Worm (Caenorhabditis elegans): Measurements from ENCODE around the gene T06E6.1.

The T06E6.1 gene

DNA sequence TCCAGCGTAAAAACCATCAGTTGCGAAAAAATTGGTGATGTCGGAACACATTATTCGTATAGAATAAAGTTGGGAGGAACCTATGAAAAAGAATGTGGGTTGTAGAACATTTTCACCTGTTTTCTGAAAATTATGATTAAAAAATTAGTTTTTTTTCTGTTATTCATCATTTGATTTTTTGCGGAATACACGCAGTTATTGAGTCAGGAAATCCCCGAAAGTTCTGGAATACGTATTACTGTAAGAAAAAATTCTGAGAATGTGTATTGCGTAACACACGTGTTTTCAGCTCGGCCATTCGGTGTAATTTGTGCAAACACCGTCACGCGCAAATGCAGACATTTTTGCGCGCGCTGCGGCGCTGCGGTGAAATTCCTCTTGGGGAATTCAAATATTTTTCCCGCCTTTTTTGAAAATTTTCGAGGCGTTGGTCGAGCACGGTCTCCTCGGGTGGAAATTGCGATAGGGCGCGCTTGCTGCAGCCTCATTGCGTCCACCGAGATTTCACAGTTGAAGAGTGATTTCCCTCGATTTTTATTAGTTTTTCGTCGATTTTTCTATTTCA lies 5.9 kb downstream of the T06E6.1 start, which contains the start of gene srh-170:
Gene srh-170 (minus strand): TSS at position 51 of the 565 bp plus-strand sequence.
- no peak for TF ChIP-seq hnd-1 (tag; optimal IDR thresholded peaks at IDR 0.05)
- TF ChIP-seq scrt-1 (GFP tag; IDR thresholded peaks at IDR 0.05), result 0 out of 2 replicates have a peak, but pooled peaks have one; percentile 29
- peak; percentile 15; the same call in 1 of the 2 replicates for TF ChIP-seq pes-1 (GFP tag; IDR thresholded peaks at IDR 0.05)

DNA sequence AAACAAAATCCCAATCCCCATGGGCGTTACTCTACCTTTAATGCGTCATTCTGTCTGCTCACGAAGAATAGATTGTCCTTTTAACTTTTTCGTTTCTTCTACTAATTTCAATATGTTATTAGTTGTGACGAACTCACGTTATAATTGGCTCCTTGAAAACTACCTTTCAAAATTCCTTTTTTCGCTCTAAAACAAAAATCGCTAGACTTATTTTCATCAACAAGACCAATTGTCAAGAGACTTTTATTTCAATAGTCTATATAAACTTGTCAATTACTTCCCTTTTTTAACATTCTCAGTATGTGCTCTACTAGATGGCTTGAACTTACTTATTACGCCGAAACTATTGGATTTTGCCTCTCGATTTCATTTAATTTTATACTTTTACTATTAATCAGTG lies 10.0 kb downstream of the T06E6.1 start, which contains the start of gene str-102:
Gene str-102 (plus strand): TSS at position 301 of the 400 bp plus-strand sequence.
- TF ChIP-seq sea-1 (GFP tag; conservative IDR thresholded peaks at IDR 0.05) (no peak), pes-1 (GFP tag; IDR thresholded peaks at IDR 0.05) (no peak)

DNA sequence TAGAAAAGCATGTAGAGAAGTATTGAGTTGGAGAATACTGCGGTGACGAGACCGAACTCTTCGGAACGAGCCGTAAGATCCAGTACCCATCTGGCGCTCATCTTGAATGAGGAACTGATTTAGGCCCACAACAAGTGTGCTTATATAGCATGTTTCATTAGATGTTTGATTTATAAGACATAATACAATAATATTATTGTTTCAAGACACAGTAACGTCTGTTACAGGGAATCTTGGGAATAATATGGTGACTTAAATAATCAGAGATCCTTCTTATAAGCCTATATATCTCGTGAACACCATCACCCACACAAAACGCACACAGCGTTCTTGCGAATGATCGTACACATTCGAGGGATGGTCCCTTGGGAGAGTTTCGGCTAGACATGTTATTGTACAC lies 11.0 kb downstream of the T06E6.1 start, which contains the start of gene str-88:
Gene str-88 (minus strand): TSS at position 101 of the 400 bp plus-strand sequence.
- no peak for TF ChIP-seq ceh-13 (GFP tag; optimal IDR thresholded peaks at IDR 0.05)
- TF ChIP-seq sea-1 (GFP tag; conservative IDR thresholded peaks at IDR 0.05), result no peak

DNA sequence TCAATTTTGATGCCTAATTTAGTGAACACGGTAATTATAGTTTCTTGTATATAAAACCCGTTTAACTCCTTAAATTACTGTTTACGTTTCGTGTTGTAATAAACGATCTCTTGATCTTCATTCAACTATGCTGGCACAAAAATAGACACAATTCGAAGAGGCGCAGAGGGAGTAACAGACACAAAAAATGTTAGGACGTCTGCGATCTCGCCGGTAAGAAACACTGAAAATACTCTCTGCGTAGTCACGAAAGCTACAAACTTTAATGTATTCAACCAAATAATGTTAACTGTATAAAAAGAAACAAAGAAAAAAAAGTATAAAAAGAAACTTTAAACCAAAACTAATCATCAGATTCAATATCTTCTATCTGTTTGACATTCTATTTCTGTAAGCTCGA lies 13.9 kb downstream of the T06E6.1 start, which contains the start of gene dhs-23:
Gene dhs-23 (plus strand): TSS at position 363 of the 400 bp plus-strand sequence.
- no peak for TF ChIP-seq flt-1 (GFP tag; IDR thresholded peaks at IDR 0.05)

DNA sequence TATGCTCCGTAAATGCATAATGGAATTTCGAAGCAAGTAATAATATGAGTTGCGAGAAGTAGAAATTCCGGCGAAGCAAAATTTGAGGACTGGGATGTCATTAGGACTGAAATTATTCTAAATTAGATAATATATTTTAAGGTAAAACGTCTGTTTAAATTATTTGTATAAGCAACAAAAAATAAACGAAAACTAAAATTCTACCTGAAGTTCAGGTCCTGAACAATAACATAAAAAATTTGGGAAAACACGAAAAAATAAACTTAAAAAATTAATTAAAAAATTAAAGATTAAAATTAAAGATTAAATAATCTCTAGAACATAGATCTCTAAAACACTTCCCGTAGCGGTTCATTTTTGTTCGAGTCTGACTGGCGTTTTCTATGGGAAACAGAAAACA lies 14.9 kb downstream of the T06E6.1 start, which contains the start of gene srh-251:
Gene srh-251 (minus strand): TSS at position 101 of the 400 bp plus-strand sequence.
- no peak for TF ChIP-seq sea-1 (GFP tag; conservative IDR thresholded peaks at IDR 0.05)
- TF ChIP-seq flt-1 (GFP tag; IDR thresholded peaks at IDR 0.05), result no peak
- no peak for TF ChIP-seq ets-7 (tag; optimal IDR thresholded peaks at IDR 0.05)

ce11 chrV:15377903-15378302 lies 16.9 kb downstream of the T06E6.1 start, which contains the start of gene srh-122:
TSS of gene srh-122 (minus strand) at chrV:15378003.
- TF ChIP-seq pes-1 (GFP tag; IDR thresholded peaks at IDR 0.05), result no peak
- no peak for TF ChIP-seq F13C5.2 (tag; optimal IDR thresholded peaks at IDR 0.05)
- no peak for TF ChIP-seq tbx-37 (GFP tag; conservative IDR thresholded peaks at IDR 0.05)
- TF ChIP-seq sea-1 (GFP tag; conservative IDR thresholded peaks at IDR 0.05), result no peak
- no peak for TF ChIP-seq tbx-11 (GFP tag; IDR thresholded peaks at IDR 0.05)
- no peak for TF ChIP-seq hmg-4 (GFP tag; optimal IDR thresholded peaks at IDR 0.05)
- TF ChIP-seq ets-7 (tag; optimal IDR thresholded peaks at IDR 0.05), result no peak
- TF ChIP-seq hnd-1 (tag; optimal IDR thresholded peaks at IDR 0.05), result no peak
- TF ChIP-seq hmbx-1 (tag; optimal IDR thresholded peaks at IDR 0.05), result no peak
- TF ChIP-seq flt-1 (GFP tag; IDR thresholded peaks at IDR 0.05), result no peak
- TF ChIP-seq aly-1 (tag; optimal IDR thresholded peaks at IDR 0.05), result no peak
- TF ChIP-seq ceh-13 (GFP tag; optimal IDR thresholded peaks at IDR 0.05), result no peak
- TF ChIP-seq scrt-1 (GFP tag; IDR thresholded peaks at IDR 0.05), result no peak
- no peak for TF ChIP-seq ceh-36 (tag; optimal IDR thresholded peaks at IDR 0.05)
- no peak for TF ChIP-seq B0310.2 (tag; optimal IDR thresholded peaks at IDR 0.05)
- TF ChIP-seq ama-1 (optimal IDR thresholded peaks at IDR 0.05), result no peak

DNA sequence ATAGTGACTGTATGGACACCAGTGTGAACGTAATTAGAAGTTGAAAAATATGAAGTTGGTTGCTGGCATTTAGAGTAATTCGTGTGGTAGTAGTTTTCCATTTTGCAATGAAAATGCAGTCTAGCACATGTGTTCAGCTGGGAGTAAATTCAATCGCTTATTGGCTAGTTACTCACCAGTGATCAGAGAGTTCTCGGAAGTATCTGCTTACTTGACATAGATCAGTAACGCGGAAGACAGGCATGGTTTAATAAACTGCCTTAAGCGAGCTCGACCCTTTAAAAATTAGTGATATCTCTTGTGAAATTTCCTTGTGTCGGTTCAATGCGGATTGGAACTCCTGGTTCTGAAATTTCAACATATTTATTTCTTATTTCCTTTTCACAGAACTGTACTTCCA lies 18.5 kb downstream of the T06E6.1 start, which contains the start of gene srh-52:
Gene srh-52 (minus strand): TSS at position 101 of the 400 bp plus-strand sequence.
- no peak for TF ChIP-seq hnd-1 (tag; optimal IDR thresholded peaks at IDR 0.05)
- no peak for TF ChIP-seq aly-1 (tag; optimal IDR thresholded peaks at IDR 0.05)
- no peak for TF ChIP-seq hmbx-1 (tag; optimal IDR thresholded peaks at IDR 0.05)
- no peak for TF ChIP-seq sea-1 (GFP tag; conservative IDR thresholded peaks at IDR 0.05)
- no peak for TF ChIP-seq F13C5.2 (tag; optimal IDR thresholded peaks at IDR 0.05)
- no peak for TF ChIP-seq tbx-11 (GFP tag; IDR thresholded peaks at IDR 0.05)

ce11 chrV:15369707-15370106 lies 25.1 kb downstream of the T06E6.1 start, which contains the start of gene nhr-269:
TSS of gene nhr-269 (minus strand) at chrV:15369807.
- no peak for TF ChIP-seq scrt-1 (GFP tag; IDR thresholded peaks at IDR 0.05)
- no peak for TF ChIP-seq ceh-13 (GFP tag; optimal IDR thresholded peaks at IDR 0.05)
- no peak for TF ChIP-seq tra-4 (tag; optimal IDR thresholded peaks at IDR 0.05)
- TF ChIP-seq hmg-4 (GFP tag; optimal IDR thresholded peaks at IDR 0.05), result no peak

DNA sequence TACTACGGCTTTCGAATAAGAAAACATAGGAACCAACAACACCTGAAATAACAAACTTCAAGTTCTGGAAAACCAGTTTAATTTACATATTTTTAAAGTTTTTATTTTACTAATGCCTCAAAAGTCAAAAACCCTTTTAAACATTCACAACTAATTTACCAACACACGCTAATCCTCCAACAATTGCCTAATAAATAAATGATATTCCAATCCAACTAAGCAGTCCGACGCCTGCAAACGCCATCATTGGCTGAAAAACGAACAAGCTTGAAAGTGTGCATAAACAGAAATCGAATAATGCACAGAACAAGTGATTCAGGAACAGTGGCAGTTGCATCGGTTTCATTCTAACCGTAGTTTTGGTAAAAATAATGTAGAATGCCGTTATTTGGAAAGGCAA lies 27.0 kb downstream of the T06E6.1 start:
- no peak for TF ChIP-seq ama-1 (optimal IDR thresholded peaks at IDR 0.05)
- TF ChIP-seq tbx-11 (GFP tag; IDR thresholded peaks at IDR 0.05), result no peak
- TF ChIP-seq sea-1 (GFP tag; conservative IDR thresholded peaks at IDR 0.05), result no peak
- TF ChIP-seq B0310.2 (tag; optimal IDR thresholded peaks at IDR 0.05), result no peak
- no peak for TF ChIP-seq flt-1 (GFP tag; IDR thresholded peaks at IDR 0.05)
- no peak for TF ChIP-seq ceh-13 (GFP tag; optimal IDR thresholded peaks at IDR 0.05)
- TF ChIP-seq pes-1 (GFP tag; IDR thresholded peaks at IDR 0.05), result no peak
- TF ChIP-seq scrt-1 (GFP tag; IDR thresholded peaks at IDR 0.05), result no peak
- TF ChIP-seq ceh-36 (tag; optimal IDR thresholded peaks at IDR 0.05), result no peak
- no peak for TF ChIP-seq tra-4 (tag; optimal IDR thresholded peaks at IDR 0.05)
- TF ChIP-seq ets-7 (tag; optimal IDR thresholded peaks at IDR 0.05), result no peak
- no peak for TF ChIP-seq F13C5.2 (tag; optimal IDR thresholded peaks at IDR 0.05)
- TF ChIP-seq tbx-37 (GFP tag; conservative IDR thresholded peaks at IDR 0.05), result no peak
